Worm (Caenorhabditis elegans) whole organism, late embryonic: ENCODE measurements around the gene pap-2.

Experiments
- dmd-4 ChIP-seq: sonication (generic microtip); optimal IDR thresholded peaks from 2 replicates; lab custom pipeline; 2016; ENCODE audit warnings: borderline replicate concordance, missing genetic modification characterization, missing compliant biosample characterization
- ets-4 ChIP-seq: sonication (generic microtip); optimal IDR thresholded peaks from 2 replicates; lab custom pipeline; 2016; ENCODE audit warnings: missing genetic modification characterization, missing compliant biosample characterization
- fkh-10 ChIP-seq: fragments of 150-350 bp; optimal IDR thresholded peaks from 2 replicates; lab custom pipeline; 2014; ENCODE audit warnings: missing biosample characterization, missing genetic modification reagents, missing genetic modification characterization
- gmeb-2 ChIP-seq: sonication (generic microtip); optimal IDR thresholded peaks from 2 replicates; lab custom pipeline; 2016; ENCODE audit warnings: missing genetic modification characterization, inconsistent platforms, missing compliant biosample characterization
- pha-2 ChIP-seq: sonication (generic microtip); optimal IDR thresholded peaks from 2 replicates; lab custom pipeline; 2017; ENCODE audit warnings: mild to moderate bottlenecking, missing genetic modification characterization, missing compliant biosample characterization
- pha-4 ChIP-seq: fragments of 150-350 bp; optimal IDR thresholded peaks from 2 replicates; lab custom pipeline; 2018; ENCODE audit warnings: missing biosample characterization, missing genetic modification reagents, missing genetic modification characterization

DNA sequence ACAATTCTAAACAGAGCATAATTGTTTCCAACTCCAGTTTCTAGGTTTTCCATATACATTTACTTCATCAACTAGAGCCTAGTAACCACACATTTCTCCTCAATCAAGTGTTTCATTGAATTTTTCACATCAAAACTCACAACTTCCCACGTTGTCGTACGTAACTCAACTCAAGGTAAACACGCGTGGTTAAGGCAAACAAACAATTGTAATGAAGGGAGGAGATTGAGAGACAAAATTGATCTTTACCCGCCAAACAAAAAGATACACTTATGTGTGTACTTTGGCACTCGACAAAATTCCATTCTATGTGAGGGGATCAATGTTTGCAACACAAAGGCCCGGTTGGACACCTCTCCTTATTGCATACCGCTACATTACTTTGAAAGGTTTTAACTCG is 3.9 kb downstream of the pap-2 start, which contains the start of gene nhr-19:
- no peak for TF ChIP-seq gmeb-2 (tag; lab: Kevin White, UChicago)
- no peak for TF ChIP-seq dmd-4 (tag; lab: Kevin White, UChicago)
- TF ChIP-seq pha-2 (tag; lab: Kevin White, UChicago) = no peak
- no peak for TF ChIP-seq pha-4 (tag; lab: Kevin White, UChicago)
- TF ChIP-seq ets-4 (tag; lab: Kevin White, UChicago) = no peak
- TF ChIP-seq fkh-10 (GFP tag; lab: Kevin White, UChicago) = no peak
